Worm (Caenorhabditis elegans) whole organism, L2 larva: ENCODE data around the gene C06E2.1.

Experiments used
- dmd-4 ChIP-seq: sonication (generic microtip); optimal IDR thresholded peaks from 2 replicates; lab custom pipeline; 2017; ENCODE audit warnings: missing biosample characterization, missing genetic modification characterization
- egl-27 ChIP-seq: sonication (generic microtip); optimal IDR thresholded peaks from 3 replicates; lab custom pipeline; 2017; ENCODE audit warnings: missing biosample characterization, missing genetic modification reagents, missing genetic modification characterization
- mbf-1 ChIP-seq: sonication (generic microtip); optimal IDR thresholded peaks from 2 replicates; lab custom pipeline; 2017; ENCODE audit warnings: missing biosample characterization, missing genetic modification characterization
- sem-4 ChIP-seq: fragments of 150-350 bp; optimal IDR thresholded peaks from 2 replicates; lab custom pipeline; 2014; ENCODE audit warnings: missing biosample characterization, missing genetic modification reagents, missing genetic modification characterization
- sma-9 ChIP-seq, 2 experiments: fragments of 150-350 bp in 1 of 2; sonication (generic microtip) in 1 of 2; optimal IDR thresholded peaks; 2 replicates each; lab custom pipeline; 2014 to 2016; ENCODE audit warnings: missing genetic modification characterization in 2 of 2, mild to moderate bottlenecking in 1 of 2, missing biosample characterization in 1 of 2, missing compliant biosample characterization in 1 of 2, missing genetic modification reagents in 1 of 2, moderate library complexity in 1 of 2

- TF ChIP-seq sem-4 (tag; lab: Kevin White, UChicago) (no peak), egl-27 (tag; lab: Kevin White, UChicago) (no peak), mbf-1 (tag; lab: Kevin White, UChicago) (no peak), sma-9 (GFP tag; optimal IDR thresholded peaks at IDR 0.05; lab: Kevin White, UChicago) (no peak), sma-9 (tag; optimal IDR thresholded peaks at IDR 0.05; lab: Kevin White, UChicago) (no peak), dmd-4 (no peak)
Measured at ce11 chrX:8902920-8903319, 28.3 kb upstream of the C06E2.1 start.
